Fruit fly (Drosophila melanogaster): Measurements from ENCODE around the gene pum.

Gene pum

dm6 chr3R:9062756-9063155 is 174.7 kb downstream of the pum start (continued):
- TF ChIP-seq CG10267 (tag; optimal IDR thresholded peaks at IDR 0.05) (no peak), CTCF (GFP tag; optimal IDR thresholded peaks at IDR 0.05) (no peak), Mrtf (GFP tag; IDR thresholded peaks at IDR 0.05) (0 out of 3 replicates have a peak, but pooled peaks have one; percentile 22), ATbp (GFP tag; optimal IDR thresholded peaks at IDR 0.05) (no peak), CG3065 (GFP tag; optimal IDR thresholded peaks at IDR 0.05) (no peak), nerfin-2 (GFP tag; IDR thresholded peaks at IDR 0.05; ENCODE audit: partially characterized antibody) (no peak), sisA (GFP tag; IDR thresholded peaks at IDR 0.05) (no peak), jing (GFP tag; optimal IDR thresholded peaks at IDR 0.05) (no peak), pan (optimal IDR thresholded peaks at IDR 0.05) (no peak), pan (GFP tag; optimal IDR thresholded peaks at IDR 0.05 in 1 of 2, IDR thresholded peaks at IDR 0.05 in 1 of 2) (peak in 1 of 2 experiments; percentile 12), Awh (GFP tag; IDR thresholded peaks at IDR 0.05) (no peak), sug (tag; optimal IDR thresholded peaks at IDR 0.05) (no peak), CG17328 (GFP tag; IDR thresholded peaks at IDR 0.05) (peak; percentile 29; the same call in 1 of the 2 replicates), rib (GFP tag; IDR thresholded peaks at IDR 0.05) (no peak), CG10959 (GFP tag; IDR thresholded peaks at IDR 0.05) (no peak), CG13424 (tag; optimal IDR thresholded peaks at IDR 0.05) (no peak), Eip74EF (GFP tag; optimal IDR thresholded peaks at IDR 0.05) (no peak), pzg (GFP tag; optimal IDR thresholded peaks at IDR 0.05) (no peak), Ravus (GFP tag; IDR thresholded peaks at IDR 0.05) (no peak), CG1233 (GFP tag; optimal IDR thresholded peaks at IDR 0.05) (no peak), CHES-1-like (GFP tag; optimal IDR thresholded peaks at IDR 0.05) (no peak), CG6791 (GFP tag; IDR thresholded peaks at IDR 0.05; ENCODE audit: partially characterized antibody) (no peak), Ssrp (tag; optimal IDR thresholded peaks at IDR 0.05) (no peak), CG15073 (GFP tag; optimal IDR thresholded peaks at IDR 0.05) (no peak), CG11696 (GFP tag; IDR thresholded peaks at IDR 0.05) (no peak), run (tag; optimal IDR thresholded peaks at IDR 0.05) (no peak), CG15696 (tag; optimal IDR thresholded peaks at IDR 0.05) (no peak), CG11695 (GFP tag; IDR thresholded peaks at IDR 0.05) (0 out of 3 replicates have a peak, but pooled peaks have one; percentile 15), CG14441 (GFP tag; IDR thresholded peaks at IDR 0.05) (0 out of 2 replicates have a peak, but pooled peaks have one; percentile 40), kni (GFP tag; optimal IDR thresholded peaks at IDR 0.05) (no peak), CG2875 (GFP tag; optimal IDR thresholded peaks at IDR 0.05) (no peak), salm (tag; optimal IDR thresholded peaks at IDR 0.05) (no peak), emc (GFP tag; optimal IDR thresholded peaks at IDR 0.05) (no peak), oc (tag; optimal IDR thresholded peaks at IDR 0.05) (no peak), tna (GFP tag; IDR thresholded peaks at IDR 0.05; ENCODE audit: partially characterized antibody) (no peak), Tbp (GFP tag; optimal IDR thresholded peaks at IDR 0.05) (no peak), al (GFP tag; IDR thresholded peaks at IDR 0.05) (no peak), jigr1 (GFP tag; IDR thresholded peaks at IDR 0.05) (no peak), so (GFP tag; IDR thresholded peaks at IDR 0.05) (no peak), BEAF-32 (GFP tag; optimal IDR thresholded peaks at IDR 0.05) (no peak), CG2712 (tag; optimal IDR thresholded peaks at IDR 0.05) (no peak), cwo (GFP tag; optimal IDR thresholded peaks at IDR 0.05) (no peak), CG1792 (GFP tag; optimal IDR thresholded peaks at IDR 0.05) (no peak), fru (optimal IDR thresholded peaks at IDR 0.05) (no peak), bsh (GFP tag; optimal IDR thresholded peaks at IDR 0.05) (peak in 1 of 2 experiments; percentile 5), CG10431 (GFP tag; optimal IDR thresholded peaks at IDR 0.05) (no peak), CG30403 (GFP tag; optimal IDR thresholded peaks at IDR 0.05) (no peak), CG31441 (GFP tag; IDR thresholded peaks at IDR 0.05) (no peak), prd (optimal IDR thresholded peaks at IDR 0.05) (no peak), prd (GFP tag; IDR thresholded peaks at IDR 0.05) (peak; percentile 22; the same call in 1 of the 3 replicates), nau (GFP tag; optimal IDR thresholded peaks at IDR 0.05) (no peak), C15 (GFP tag; IDR thresholded peaks at IDR 0.05) (no peak)
